Worm (Caenorhabditis elegans) whole organism, L4 larva: ENCODE results near the gene srw-68.

Experiments used
- F26F4.8 ChIP-seq: fragments of 200-800 bp; sonication (Bioruptor generic); conservative IDR thresholded peaks from 2 replicates; pipeline ENCODE4 v1.3.6; 2022; ENCODE audit warnings: missing genetic modification characterization, missing compliant biosample characterization
- ama-1 ChIP-seq: fragments of 150-350 bp; optimal IDR thresholded peaks from 2 replicates; lab custom pipeline; 2014; ENCODE audit warnings: inconsistent platforms, mixed read lengths
- daf-12 ChIP-seq: fragments of 150-350 bp; optimal IDR thresholded peaks from 2 replicates; lab custom pipeline; 2014; ENCODE audit warnings: missing biosample characterization, missing genetic modification reagents, missing genetic modification characterization
- daf-8 ChIP-seq: fragments of 200-800 bp; sonication (Bioruptor generic); IDR thresholded peaks from 2 replicates; pipeline ENCODE4 v1.3.6; 2022; ENCODE audit warnings: missing genetic modification characterization, missing compliant biosample characterization
- nhr-11 ChIP-seq: fragments of 150-350 bp; optimal IDR thresholded peaks from 2 replicates; lab custom pipeline; 2014; ENCODE audit warnings: missing biosample characterization, missing genetic modification characterization
- nhr-77 ChIP-seq: fragments of 150-350 bp; optimal IDR thresholded peaks from 2 replicates; lab custom pipeline; 2014; ENCODE audit warnings: missing biosample characterization, missing genetic modification characterization
- rbr-2 ChIP-seq: sonication (generic microtip); optimal IDR thresholded peaks from 2 replicates; lab custom pipeline; 2016; ENCODE audit warnings: missing genotype, missing genetic modification characterization, missing compliant biosample characterization
- spr-3 ChIP-seq: fragments of 200-800 bp; sonication (Bioruptor generic); optimal IDR thresholded peaks from 2 replicates; lab custom pipeline; 2018; ENCODE audit warnings: mild to moderate bottlenecking, missing genetic modification characterization, missing compliant biosample characterization
- unc-39 ChIP-seq: sonication (generic microtip); optimal IDR thresholded peaks from 2 replicates; lab custom pipeline; 2017; ENCODE audit warnings: missing biosample characterization, missing genetic modification characterization

ce11 chrV:7379384-7379783 lies 47.1 kb downstream of the srw-68 start, which contains the start of gene srsx-24:
- TF ChIP-seq daf-12 (tag; lab: Kevin White, UChicago) = no peak
- TF ChIP-seq ama-1 (lab: Kevin White, UChicago) = no peak
- TF ChIP-seq spr-3 (GFP tag; lab: Kevin White, UChicago) = no peak
- TF ChIP-seq rbr-2 (tag; lab: Kevin White, UChicago) = no peak
- TF ChIP-seq nhr-77 (tag; lab: Kevin White, UChicago) = no peak
- TF ChIP-seq daf-8 = no peak
- no peak for TF ChIP-seq F26F4.8
- TF ChIP-seq nhr-11 = no peak
- TF ChIP-seq unc-39 (tag; lab: Kevin White, UChicago) = no peak
